Fruit fly (Drosophila melanogaster) whole organism, embryonic: ENCODE measurements around the gene dob.
A peak's percentile ranks its signal among the peaks of the same experiment; 100 is the strongest.

Experiments
- ATbp ChIP-seq: fragments of 200-800 bp; sonication (Bioruptor generic); optimal IDR thresholded peaks from 2 replicates; lab custom pipeline; 2017; ENCODE audit warnings: missing biosample characterization, mild to moderate bottlenecking, missing genetic modification characterization, missing genetic modification reagents
- CG11093 ChIP-seq: fragments of 200-800 bp; sonication (Bioruptor generic); IDR thresholded peaks from 3 replicates; pipeline ENCODE4 v1.3.6; 2022; ENCODE audit warnings: missing biosample characterization, missing genetic modification characterization
- CG11456 ChIP-seq: fragments of 200-800 bp; sonication (Bioruptor generic); IDR thresholded peaks from 3 replicates; pipeline ENCODE4 v1.3.6; 2022; ENCODE audit warnings: missing biosample characterization, missing genetic modification characterization
- CG11504 ChIP-seq: fragments of 200-800 bp; sonication (Bioruptor generic); optimal IDR thresholded peaks from 3 replicates; lab custom pipeline; 2019; ENCODE audit warnings: missing biosample characterization, mild to moderate bottlenecking, missing genetic modification characterization, moderate library complexity
- CG12744 ChIP-seq: fragments of 200-800 bp; sonication (Bioruptor generic); optimal IDR thresholded peaks from 2 replicates; lab custom pipeline; 2016; ENCODE audit warnings: missing biosample characterization, missing genetic modification characterization
- CG15073 ChIP-seq: fragments of 200-800 bp; sonication (Bioruptor generic); optimal IDR thresholded peaks from 2 replicates; lab custom pipeline; 2016; ENCODE audit warnings: missing biosample characterization, missing genetic modification characterization
- CG1603 ChIP-seq: fragments of 200-800 bp; sonication (Bioruptor generic); optimal IDR thresholded peaks from 2 replicates; lab custom pipeline; 2019; ENCODE audit warnings: missing biosample characterization, mild to moderate bottlenecking, missing genetic modification characterization, moderate library complexity
- CG16863 ChIP-seq: fragments of 200-800 bp; sonication (Bioruptor generic); optimal IDR thresholded peaks from 3 replicates; lab custom pipeline; 2016; ENCODE audit warnings: missing biosample characterization, missing genetic modification characterization
- CG17568 ChIP-seq: fragments of 200-800 bp; sonication (Bioruptor generic); optimal IDR thresholded peaks from 2 replicates; lab custom pipeline; 2018; ENCODE audit warnings: missing biosample characterization, mild to moderate bottlenecking, missing genetic modification characterization, moderate library complexity
- CG17829 ChIP-seq: fragments of 200-800 bp; optimal IDR thresholded peaks from 2 replicates; lab custom pipeline; 2019; ENCODE audit warnings: missing biosample characterization, mild to moderate bottlenecking, missing genetic modification characterization, moderate library complexity
- CG2120 ChIP-seq: fragments of 200-800 bp; sonication (Bioruptor generic); optimal IDR thresholded peaks from 3 replicates; lab custom pipeline; 2016; ENCODE audit warnings: missing biosample characterization, missing genetic modification characterization
- CG32532 ChIP-seq: fragments of 200-800 bp; sonication (Bioruptor generic); IDR thresholded peaks from 2 replicates; pipeline ENCODE4 v1.3.6; 2022; ENCODE audit warnings: missing biosample characterization, missing genetic modification characterization
- CG4404 ChIP-seq: fragments of 200-800 bp; sonication (Bioruptor generic); IDR thresholded peaks from 2 replicates; pipeline ENCODE4 v1.3.6; 2022; ENCODE audit warnings: missing biosample characterization, missing genetic modification characterization
- CG4730 ChIP-seq: fragments of 200-800 bp; sonication (Bioruptor generic); IDR thresholded peaks from 2 replicates; pipeline ENCODE4 v1.3.6; 2022; ENCODE audit warnings: missing biosample characterization, missing genetic modification characterization
- CG4854 ChIP-seq: fragments of 200-800 bp; sonication (Bioruptor generic); optimal IDR thresholded peaks from 2 replicates; lab custom pipeline; 2016; ENCODE audit warnings: missing biosample characterization, missing genetic modification characterization, inconsistent platforms
- CG6654 ChIP-seq: fragments of 200-800 bp; sonication (Bioruptor generic); optimal IDR thresholded peaks from 2 replicates; lab custom pipeline; 2017; ENCODE audit warnings: missing biosample characterization, mild to moderate bottlenecking, missing genetic modification characterization
- CG6689 ChIP-seq: fragments of 200-800 bp; sonication (Bioruptor generic); IDR thresholded peaks from 2 replicates; pipeline ENCODE4 v1.3.6; 2022; ENCODE audit warnings: missing biosample characterization, missing genetic modification characterization
- CG8281 ChIP-seq: fragments of 200-800 bp; sonication (Bioruptor generic); optimal IDR thresholded peaks from 2 replicates; lab custom pipeline; 2018; ENCODE audit warnings: missing biosample characterization, mild to moderate bottlenecking, missing genetic modification characterization, moderate library complexity
- CG8388 ChIP-seq: fragments of 200-800 bp; sonication (Bioruptor generic); optimal IDR thresholded peaks from 2 replicates; lab custom pipeline; 2019; ENCODE audit warnings: missing biosample characterization, mild to moderate bottlenecking, missing genetic modification characterization, moderate library complexity
- CG9932 ChIP-seq: fragments of 200-800 bp; sonication (Bioruptor generic); IDR thresholded peaks from 2 replicates; pipeline ENCODE4 v1.3.6; 2022; ENCODE audit warnings: missing biosample characterization, missing genetic modification characterization
- CTCF ChIP-seq: fragments of 200-800 bp; sonication (Bioruptor generic); optimal IDR thresholded peaks from 2 replicates; lab custom pipeline; 2017; ENCODE audit warnings: missing biosample characterization, mild to moderate bottlenecking, missing genetic modification characterization, moderate library complexity
- CrebB ChIP-seq: fragments of 200-800 bp; sonication (Bioruptor generic); optimal IDR thresholded peaks from 3 replicates; lab custom pipeline; 2018; ENCODE audit warnings: missing biosample characterization, mild to moderate bottlenecking, missing genetic modification characterization
- Dad ChIP-seq: fragments of 200-800 bp; sonication (Bioruptor generic); optimal IDR thresholded peaks from 3 replicates; lab custom pipeline; 2016; ENCODE audit warnings: missing biosample characterization, missing genetic modification characterization
- Hmr ChIP-seq: fragments of 200-800 bp; sonication (Bioruptor generic); optimal IDR thresholded peaks from 3 replicates; lab custom pipeline; 2017; ENCODE audit warnings: mild to moderate bottlenecking, missing biosample characterization, missing genetic modification reagents, missing genetic modification characterization
- Hr78 ChIP-seq, 2 experiments: fragments of 200-800 bp in 1 of 2; fragments of >200 bp in 1 of 2; sonication (Bioruptor generic) in 1 of 2; optimal IDR thresholded peaks; 2 replicates each; lab custom pipeline; 2017 to 2019; ENCODE audit warnings: missing biosample characterization in 2 of 2, missing genetic modification characterization in 2 of 2, mild to moderate bottlenecking in 1 of 2, moderate library complexity in 1 of 2
- Kr ChIP-seq: fragments of 200-800 bp; sonication (Bioruptor generic); optimal IDR thresholded peaks from 2 replicates; lab custom pipeline; 2017; ENCODE audit warnings: missing biosample characterization, mild to moderate bottlenecking, missing genetic modification characterization
- Max ChIP-seq: fragments of 200-800 bp; sonication (Bioruptor generic); optimal IDR thresholded peaks from 2 replicates; lab custom pipeline; 2016; ENCODE audit warnings: missing biosample characterization, mild to moderate bottlenecking, missing genetic modification characterization
- Mes4 ChIP-seq: fragments of 200-800 bp; sonication (Bioruptor generic); optimal IDR thresholded peaks from 2 replicates; lab custom pipeline; 2016; ENCODE audit warnings: missing biosample characterization, missing genetic modification characterization
- Nf-YB ChIP-seq: fragments of 200-800 bp; sonication (Bioruptor generic); optimal IDR thresholded peaks from 3 replicates; lab custom pipeline; 2019; ENCODE audit warnings: missing biosample characterization, mild to moderate bottlenecking, missing genetic modification characterization, moderate library complexity
- Nf-YC ChIP-seq: fragments of 200-800 bp; optimal IDR thresholded peaks from 3 replicates; lab custom pipeline; 2019; ENCODE audit warnings: missing biosample characterization, mild to moderate bottlenecking, missing genetic modification characterization, moderate library complexity
- Optix ChIP-seq: fragments of 200-800 bp; sonication (Bioruptor generic); IDR thresholded peaks from 3 replicates; pipeline ENCODE4 v1.3.6; 2022; ENCODE audit warnings: missing biosample characterization, missing genetic modification characterization
- Ptx1 ChIP-seq: fragments of 200-800 bp; sonication (Bioruptor generic); IDR thresholded peaks from 2 replicates; pipeline ENCODE4 v1.3.6; 2022; ENCODE audit warnings: missing biosample characterization, missing genetic modification characterization
- Trl ChIP-seq, 3 experiments: fragments of >200 bp in 2 of 3; fragments of 200-800 bp in 1 of 3; sonication (Bioruptor generic) in 1 of 3; optimal IDR thresholded peaks; 2 replicates in 1 of 3; 3 replicates in 2 of 3; lab custom pipeline; 2016 to 2017; ENCODE audit warnings: missing biosample characterization in 1 of 3, missing genetic modification characterization in 1 of 3
- Xrp1 ChIP-seq: fragments of 200-800 bp; sonication (Bioruptor generic); IDR thresholded peaks from 2 replicates; pipeline ENCODE4 v1.3.6; 2022; ENCODE audit warnings: missing biosample characterization, missing genetic modification characterization
- bbx ChIP-seq: fragments of 200-800 bp; sonication (Bioruptor generic); IDR thresholded peaks from 2 replicates; pipeline ENCODE4 v1.3.6; 2022; ENCODE audit warnings: missing biosample characterization, missing genetic modification characterization; ENCODE audit not compliant: partially characterized antibody
- btn ChIP-seq: fragments of 200-800 bp; sonication (Bioruptor generic); optimal IDR thresholded peaks from 2 replicates; lab custom pipeline; 2016; ENCODE audit warnings: missing biosample characterization, missing genetic modification characterization
- cwo ChIP-seq: fragments of 200-800 bp; sonication (Bioruptor generic); optimal IDR thresholded peaks from 3 replicates; lab custom pipeline; 2017; ENCODE audit warnings: missing biosample characterization, missing genetic modification characterization, mild to moderate bottlenecking, moderate library complexity, missing genetic modification reagents
- dan ChIP-seq: fragments of 200-800 bp; sonication (Bioruptor generic); IDR thresholded peaks from 2 replicates; pipeline ENCODE4 v1.3.6; 2022; ENCODE audit warnings: missing biosample characterization, missing genetic modification characterization
- dmrt11E ChIP-seq: fragments of 200-800 bp; sonication (Bioruptor generic); optimal IDR thresholded peaks from 3 replicates; lab custom pipeline; 2018; ENCODE audit warnings: missing biosample characterization, mild to moderate bottlenecking, missing genetic modification characterization, moderate library complexity
- gcm ChIP-seq: fragments of 200-800 bp; sonication (Bioruptor generic); optimal IDR thresholded peaks from 2 replicates; lab custom pipeline; 2019; ENCODE audit warnings: missing biosample characterization, mild to moderate bottlenecking, missing genetic modification characterization, moderate library complexity
- lab ChIP-seq: fragments of 200-800 bp; sonication (Bioruptor generic); optimal IDR thresholded peaks from 3 replicates; lab custom pipeline; 2017; ENCODE audit warnings: missing biosample characterization, missing genetic modification characterization, mild to moderate bottlenecking, moderate library complexity, missing genetic modification reagents
- nerfin-2 ChIP-seq: fragments of 200-800 bp; sonication (Bioruptor generic); IDR thresholded peaks from 2 replicates; pipeline ENCODE4 v1.3.6; 2022; ENCODE audit warnings: missing biosample characterization, missing genetic modification characterization; ENCODE audit not compliant: partially characterized antibody
- nom ChIP-seq: fragments of 200-800 bp; sonication (Bioruptor generic); optimal IDR thresholded peaks from 2 replicates; lab custom pipeline; 2017; ENCODE audit warnings: missing biosample characterization, missing genetic modification characterization, mild to moderate bottlenecking, moderate library complexity, missing genetic modification reagents
- pum ChIP-seq: fragments of 200-800 bp; sonication (Bioruptor generic); optimal IDR thresholded peaks from 2 replicates; lab custom pipeline; 2016; ENCODE audit warnings: missing biosample characterization, missing genetic modification characterization
- row ChIP-seq: fragments of 200-800 bp; sonication (Bioruptor generic); IDR thresholded peaks from 3 replicates; pipeline ENCODE4 v1.3.6; 2022; ENCODE audit warnings: missing biosample characterization, missing genetic modification characterization
- sens ChIP-seq: fragments of 200-800 bp; sonication (Bioruptor generic); peaks from one replicate; lab custom pipeline; 2016; ENCODE audit warnings: missing biosample characterization, missing genetic modification characterization
- slbo ChIP-seq: fragments of 200-800 bp; sonication (Bioruptor generic); IDR thresholded peaks from 2 replicates; pipeline ENCODE4 v1.3.6; 2022; ENCODE audit warnings: missing biosample characterization, missing genetic modification characterization
- tna ChIP-seq: fragments of 200-800 bp; sonication (Bioruptor generic); IDR thresholded peaks from 2 replicates; pipeline ENCODE4 v1.3.6; 2022; ENCODE audit warnings: missing biosample characterization, missing genetic modification characterization; ENCODE audit not compliant: partially characterized antibody
- yki ChIP-seq: fragments of >200 bp; optimal IDR thresholded peaks from 3 replicates; lab custom pipeline; 2018

Gene dob

dm6 chrX:15076606-15077005, 9.8 kb downstream of the dob start:
- TF ChIP-seq Trl (optimal IDR thresholded peaks at IDR 0.05; lab: Kevin White, UChicago) (peak; percentile 60 to 68), Trl (GFP tag; optimal IDR thresholded peaks at IDR 0.05; lab: Kevin White, UChicago) (no peak), row (GFP tag; lab: Robert Waterston, UW) (0 out of 3 replicates have a peak, but pooled peaks have one; percentile 41), bbx (GFP tag; lab: Robert Waterston, UW) (no peak), CG9932 (GFP tag; lab: Robert Waterston, UW) (peak; percentile 15; the same call in 1 of the 2 replicates), CG4730 (GFP tag; lab: Robert Waterston, UW) (peak; percentile 37; the same call in 1 of the 2 replicates), Mes4 (GFP tag; lab: Kevin White, UChicago) (no peak), cwo (GFP tag; lab: Kevin White, UChicago) (no peak), Ptx1 (GFP tag; lab: Robert Waterston, UW) (peak; percentile 22; the same call in 1 of the 2 replicates), CG6689 (GFP tag; lab: Robert Waterston, UW) (no peak), CG12744 (GFP tag; lab: Kevin White, UChicago) (no peak), CG11093 (GFP tag; lab: Robert Waterston, UW) (no peak), Xrp1 (GFP tag; lab: Robert Waterston, UW) (peak; percentile 22; the same call in 1 of the 2 replicates), CG11504 (peak; percentile 88), CG8281 (no peak), yki (lab: Kevin White, UChicago) (peak; percentile 23), CG32532 (GFP tag; lab: Robert Waterston, UW) (peak; percentile 52; the same call in 1 of the 2 replicates), Optix (GFP tag; lab: Robert Waterston, UW) (no peak), dmrt11E (tag; lab: Kevin White, UChicago) (no peak), CG15073 (no peak), lab (GFP tag; lab: Kevin White, UChicago) (no peak), gcm (GFP tag; lab: Kevin White, UChicago) (no peak), CG8388 (GFP tag; lab: Kevin White, UChicago) (peak; percentile 65), nerfin-2 (no peak), CG16863 (GFP tag; lab: Kevin White, UChicago) (no peak), pum (no peak), Hmr (GFP tag; lab: Kevin White, UChicago) (no peak), CG2120 (GFP tag; lab: Kevin White, UChicago) (no peak), slbo (peak; percentile 36; the same call in 1 of the 2 replicates), CG17568 (GFP tag; lab: Kevin White, UChicago) (no peak), Max (GFP tag; lab: Kevin White, UChicago) (no peak), btn (GFP tag; lab: Kevin White, UChicago) (no peak)

dm6 chrX:15077576-15078136, 10.8 kb downstream of the dob start:
- TF ChIP-seq CG17829 (tag; lab: Kevin White, UChicago): no peak
- no peak for TF ChIP-seq Hmr (GFP tag; lab: Kevin White, UChicago)
- TF ChIP-seq tna (GFP tag; lab: Robert Waterston, UW): no peak
- TF ChIP-seq dan (GFP tag; lab: Robert Waterston, UW): no peak
- TF ChIP-seq CG11456 (GFP tag; lab: Robert Waterston, UW): no peak
- TF ChIP-seq Kr (GFP tag; lab: Kevin White, UChicago): no peak
- TF ChIP-seq Hr78 (GFP tag; optimal IDR thresholded peaks at IDR 0.05; lab: Kevin White, UChicago): peak in 1 of 2 experiments; percentile 79
- TF ChIP-seq ATbp (GFP tag; lab: Kevin White, UChicago): no peak
- no peak for TF ChIP-seq CG6654
- no peak for TF ChIP-seq yki (lab: Kevin White, UChicago)
- peak; percentile 53 for TF ChIP-seq nom
- TF ChIP-seq CG6689 (GFP tag; lab: Robert Waterston, UW): no peak
- TF ChIP-seq Nf-YC: peak; percentile 43
- no peak for TF ChIP-seq Dad
- TF ChIP-seq CG1603 (tag; lab: Kevin White, UChicago): no peak
- TF ChIP-seq CG12744 (GFP tag; lab: Kevin White, UChicago): no peak
- TF ChIP-seq Nf-YB (GFP tag; lab: Kevin White, UChicago): peak; percentile 15
- no peak for TF ChIP-seq CG4854
- TF ChIP-seq CG4404 (GFP tag; lab: Robert Waterston, UW): no peak
- peak; percentile 62 for TF ChIP-seq sens (GFP tag; lab: Kevin White, UChicago)
- no peak for TF ChIP-seq CTCF (GFP tag; lab: Kevin White, UChicago)
- no peak for TF ChIP-seq CrebB (tag; lab: Kevin White, UChicago)
